Fruit fly (Drosophila melanogaster) whole organism, embryonic: ENCODE results near the gene kat80.

Source experiments
- BEAF-32 ChIP-seq: fragments of 200-800 bp; sonication (Bioruptor generic); optimal IDR thresholded peaks from 3 replicates; lab custom pipeline; 2017; ENCODE audit warnings: missing biosample characterization, missing genetic modification characterization, mild to moderate bottlenecking, moderate library complexity, missing genetic modification reagents
- CG10366 ChIP-seq: fragments of 200-800 bp; sonication (Bioruptor generic); IDR thresholded peaks from 2 replicates; pipeline ENCODE4 v1.3.6; 2022; ENCODE audit warnings: missing biosample characterization, missing genetic modification characterization
- CG10654 ChIP-seq: fragments of 200-800 bp; sonication (Bioruptor generic); optimal IDR thresholded peaks from 2 replicates; lab custom pipeline; 2016; ENCODE audit warnings: missing biosample characterization, missing genetic modification characterization
- CG11398 ChIP-seq: fragments of 200-800 bp; sonication (Bioruptor generic); optimal IDR thresholded peaks from 2 replicates; lab custom pipeline; 2016; ENCODE audit warnings: missing biosample characterization, missing genetic modification characterization
- CG11695 ChIP-seq: fragments of 200-800 bp; sonication (Bioruptor generic); IDR thresholded peaks from 3 replicates; pipeline ENCODE4 v1.3.6; 2022; ENCODE audit warnings: missing biosample characterization, missing genetic modification characterization
- CG13287 ChIP-seq: fragments of 200-800 bp; sonication (Bioruptor generic); IDR thresholded peaks from 2 replicates; pipeline ENCODE4 v1.3.6; 2022; ENCODE audit warnings: missing biosample characterization, missing genetic modification characterization; ENCODE audit not compliant: partially characterized antibody
- CG13775 ChIP-seq: fragments of 200-800 bp; sonication (Bioruptor generic); optimal IDR thresholded peaks from 3 replicates; lab custom pipeline; 2017; ENCODE audit warnings: missing biosample characterization, mild to moderate bottlenecking, missing genetic modification characterization
- CG14667 ChIP-seq: fragments of 200-800 bp; sonication (Bioruptor generic); IDR thresholded peaks from 2 replicates; pipeline ENCODE4 v1.3.6; 2022; ENCODE audit warnings: missing biosample characterization, missing genetic modification characterization
- CG15011 ChIP-seq: fragments of 200-800 bp; sonication (Bioruptor generic); optimal IDR thresholded peaks from 3 replicates; lab custom pipeline; 2018; ENCODE audit warnings: missing biosample characterization, mild to moderate bottlenecking, missing genetic modification characterization
- CG1792 ChIP-seq: fragments of 200-800 bp; sonication (Bioruptor generic); optimal IDR thresholded peaks from 2 replicates; lab custom pipeline; 2016; ENCODE audit warnings: missing biosample characterization, missing genetic modification characterization
- CG2712 ChIP-seq: fragments of 200-800 bp; optimal IDR thresholded peaks from 3 replicates; lab custom pipeline; 2019; ENCODE audit warnings: missing biosample characterization, mild to moderate bottlenecking, missing genetic modification characterization, moderate library complexity
- CG4328 ChIP-seq: fragments of 200-800 bp; sonication (Bioruptor generic); optimal IDR thresholded peaks from 3 replicates; lab custom pipeline; 2017; ENCODE audit warnings: missing biosample characterization, missing genetic modification reagents, missing genetic modification characterization
- CG4404 ChIP-seq: fragments of 200-800 bp; sonication (Bioruptor generic); IDR thresholded peaks from 2 replicates; pipeline ENCODE4 v1.3.6; 2022; ENCODE audit warnings: missing biosample characterization, missing genetic modification characterization
- CG6791 ChIP-seq: fragments of 200-800 bp; sonication (Bioruptor generic); IDR thresholded peaks from 3 replicates; pipeline ENCODE4 v1.3.6; 2022; ENCODE audit warnings: missing biosample characterization, missing genetic modification characterization; ENCODE audit not compliant: partially characterized antibody
- CG7357 ChIP-seq: fragments of 200-800 bp; sonication (Bioruptor generic); IDR thresholded peaks from 3 replicates; pipeline ENCODE4 v1.3.6; 2022; ENCODE audit warnings: missing biosample characterization, missing genetic modification characterization
- CG7372 ChIP-seq: fragments of 200-800 bp; sonication (Bioruptor generic); IDR thresholded peaks from 2 replicates; pipeline ENCODE4 v1.3.6; 2022; ENCODE audit warnings: missing biosample characterization, missing genetic modification characterization
- CG9437 ChIP-seq: fragments of 200-800 bp; sonication (Bioruptor generic); optimal IDR thresholded peaks from 2 replicates; lab custom pipeline; 2018; ENCODE audit warnings: missing biosample characterization, mild to moderate bottlenecking, missing genetic modification characterization
- Fer1 ChIP-seq: fragments of 200-800 bp; sonication (Bioruptor generic); optimal IDR thresholded peaks from 2 replicates; lab custom pipeline; 2017; ENCODE audit warnings: missing biosample characterization, mild to moderate bottlenecking, missing genetic modification characterization
- H2.0 ChIP-seq: fragments of 200-800 bp; sonication (Bioruptor generic); IDR thresholded peaks from 2 replicates; pipeline ENCODE4 v1.3.6; 2022; ENCODE audit warnings: missing biosample characterization, missing genetic modification characterization
- Hand ChIP-seq: fragments of 200-800 bp; sonication (Bioruptor generic); optimal IDR thresholded peaks from 2 replicates; lab custom pipeline; 2017; ENCODE audit warnings: mild to moderate bottlenecking, missing biosample characterization, missing genetic modification reagents, missing genetic modification characterization
- Hey ChIP-seq: fragments of 200-800 bp; sonication (Bioruptor generic); optimal IDR thresholded peaks from 3 replicates; lab custom pipeline; 2018; ENCODE audit warnings: missing biosample characterization, mild to moderate bottlenecking, missing genetic modification characterization
- Hr3 ChIP-seq: fragments of 200-800 bp; sonication (Bioruptor generic); optimal IDR thresholded peaks from 3 replicates; lab custom pipeline; 2016; ENCODE audit warnings: missing biosample characterization, missing genetic modification characterization
- NK7.1 ChIP-seq: fragments of 200-800 bp; sonication (Bioruptor generic); optimal IDR thresholded peaks from 3 replicates; lab custom pipeline; 2016; ENCODE audit warnings: missing biosample characterization, missing genetic modification characterization
- Scr ChIP-seq: fragments of 200-800 bp; sonication (Bioruptor generic); IDR thresholded peaks from 2 replicates; pipeline ENCODE4 v1.3.6; 2022; ENCODE audit warnings: missing biosample characterization, missing genetic modification characterization; ENCODE audit not compliant: partially characterized antibody
- YL-1 ChIP-seq: fragments of 200-800 bp; sonication (Bioruptor generic); optimal IDR thresholded peaks from 3 replicates; lab custom pipeline; 2017; ENCODE audit warnings: missing biosample characterization, mild to moderate bottlenecking, missing genetic modification characterization
- ac ChIP-seq: fragments of 200-800 bp; sonication (Bioruptor generic); optimal IDR thresholded peaks from 3 replicates; lab custom pipeline; 2017; ENCODE audit warnings: missing biosample characterization, mild to moderate bottlenecking, missing genetic modification characterization
- amos ChIP-seq: fragments of 200-800 bp; sonication (Bioruptor generic); IDR thresholded peaks from 2 replicates; pipeline ENCODE4 v1.3.6; 2022; ENCODE audit warnings: missing biosample characterization, missing genetic modification characterization; ENCODE audit not compliant: partially characterized antibody
- aop ChIP-seq: fragments of 200-800 bp; sonication (Bioruptor generic); IDR thresholded peaks from 2 replicates; pipeline ENCODE4 v1.3.6; 2022; ENCODE audit warnings: missing biosample characterization, missing genetic modification characterization
- bbx ChIP-seq: fragments of 200-800 bp; sonication (Bioruptor generic); IDR thresholded peaks from 2 replicates; pipeline ENCODE4 v1.3.6; 2022; ENCODE audit warnings: missing biosample characterization, missing genetic modification characterization; ENCODE audit not compliant: partially characterized antibody
- cg ChIP-seq: fragments of 200-800 bp; sonication (Bioruptor generic); optimal IDR thresholded peaks from 3 replicates; lab custom pipeline; 2019; ENCODE audit warnings: missing biosample characterization, mild to moderate bottlenecking, missing genetic modification characterization, moderate library complexity
- dati ChIP-seq: fragments of 200-800 bp; sonication (Bioruptor generic); IDR thresholded peaks from 2 replicates; pipeline ENCODE4 v1.3.6; 2022; ENCODE audit warnings: missing biosample characterization, missing genetic modification characterization
- dimm ChIP-seq: fragments of 200-800 bp; sonication (Bioruptor generic); IDR thresholded peaks from 2 replicates; pipeline ENCODE4 v1.3.6; 2022; ENCODE audit warnings: missing biosample characterization, missing genetic modification characterization
- en ChIP-seq: fragments of 200-800 bp; sonication (Bioruptor generic); optimal IDR thresholded peaks from 2 replicates; lab custom pipeline; 2016; ENCODE audit warnings: missing biosample characterization, missing genetic modification characterization
- exex ChIP-seq: fragments of 200-800 bp; sonication (Bioruptor generic); optimal IDR thresholded peaks from 4 replicates; lab custom pipeline; 2018; ENCODE audit warnings: missing biosample characterization, mild to moderate bottlenecking, missing genetic modification characterization, moderate library complexity
- grn ChIP-seq: fragments of 200-800 bp; sonication (Bioruptor generic); optimal IDR thresholded peaks from 3 replicates; lab custom pipeline; 2017; ENCODE audit warnings: missing biosample characterization, missing genetic modification characterization
- h ChIP-seq: fragments of >200 bp; optimal IDR thresholded peaks from 2 replicates; lab custom pipeline; 2017
- insv ChIP-seq, 2 experiments: fragments of 200-800 bp; sonication (Bioruptor generic); optimal IDR thresholded peaks; 3 replicates each; lab custom pipeline; 2016 to 2018; ENCODE audit warnings: missing biosample characterization in 2 of 2, missing genetic modification characterization in 2 of 2
- maf-S ChIP-seq: fragments of 200-800 bp; sonication (Bioruptor generic); optimal IDR thresholded peaks from 2 replicates; lab custom pipeline; 2016; ENCODE audit warnings: missing biosample characterization, missing genetic modification characterization
- peb ChIP-seq: fragments of 200-800 bp; sonication (Bioruptor generic); IDR thresholded peaks from 2 replicates; pipeline ENCODE4 v1.3.6; 2022; ENCODE audit warnings: missing biosample characterization, missing genetic modification characterization
- salm ChIP-seq: fragments of 200-800 bp; sonication (Bioruptor generic); optimal IDR thresholded peaks from 2 replicates; lab custom pipeline; 2018; ENCODE audit warnings: missing biosample characterization, mild to moderate bottlenecking, missing genetic modification characterization
- sc ChIP-seq, 3 experiments: fragments of >200 bp in 2 of 3; fragments of 200-800 bp in 1 of 3; sonication (Bioruptor generic) in 1 of 3; optimal IDR thresholded peaks; 2 replicates in 2 of 3; 3 replicates in 1 of 3; lab custom pipeline; 2017; ENCODE audit warnings: mild to moderate bottlenecking in 1 of 3, missing biosample characterization in 1 of 3, missing genetic modification characterization in 1 of 3, missing genetic modification reagents in 1 of 3
- schlank ChIP-seq: fragments of 200-800 bp; sonication (Bioruptor generic); optimal IDR thresholded peaks from 2 replicates; lab custom pipeline; 2018; ENCODE audit warnings: missing biosample characterization, mild to moderate bottlenecking, missing genetic modification characterization
- sd ChIP-seq: fragments of 200-800 bp; sonication (Bioruptor generic); optimal IDR thresholded peaks from 3 replicates; lab custom pipeline; 2018; ENCODE audit warnings: missing biosample characterization, mild to moderate bottlenecking, missing genetic modification characterization, moderate library complexity
- shn ChIP-seq: fragments of 200-800 bp; sonication (Bioruptor generic); optimal IDR thresholded peaks from 3 replicates; lab custom pipeline; 2016; ENCODE audit warnings: missing biosample characterization, missing genetic modification characterization

kat80 gene

DNA sequence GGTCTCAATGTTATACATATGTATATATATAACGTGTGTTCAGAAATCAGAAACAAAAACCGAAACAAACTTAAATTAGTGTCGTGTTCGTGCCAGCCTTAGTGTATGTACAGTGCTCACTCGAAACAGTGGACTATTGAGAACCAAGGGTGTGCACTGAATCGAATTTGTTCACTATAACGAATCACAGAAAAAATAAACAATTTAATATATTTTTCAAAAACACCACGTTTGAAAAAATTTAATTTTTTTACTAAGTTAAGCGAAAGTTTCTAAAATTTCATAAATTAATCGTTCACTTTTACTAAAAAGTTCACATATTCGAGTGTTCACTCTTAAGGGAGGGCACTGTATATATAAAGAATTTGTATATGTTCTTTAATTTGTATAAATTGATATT lies 9.2 kb upstream of the kat80 start (continued):
- TF ChIP-seq Scr (GFP tag; lab: Robert Waterston, UW): no peak
- no peak for TF ChIP-seq peb
- peak; percentile 50 for TF ChIP-seq CG2712 (tag; lab: Kevin White, UChicago)
- no peak for TF ChIP-seq NK7.1 (GFP tag; lab: Kevin White, UChicago)
- TF ChIP-seq sd: no peak
- TF ChIP-seq grn (GFP tag; lab: Kevin White, UChicago): no peak
- TF ChIP-seq CG14667: no peak
- no peak for TF ChIP-seq CG13775 (GFP tag; lab: Kevin White, UChicago)
- TF ChIP-seq Hand: no peak
- no peak for TF ChIP-seq CG6791
- TF ChIP-seq CG13287: no peak
- peak; percentile 47 for TF ChIP-seq Fer1 (GFP tag; lab: Kevin White, UChicago)
- no peak for TF ChIP-seq insv (GFP tag; optimal IDR thresholded peaks at IDR 0.05; lab: Kevin White, UChicago)
- TF ChIP-seq exex (tag; lab: Kevin White, UChicago): no peak
- no peak for TF ChIP-seq Hr3 (GFP tag; lab: Kevin White, UChicago)
- TF ChIP-seq salm (tag; lab: Kevin White, UChicago): no peak
- no peak for TF ChIP-seq CG11398 (GFP tag; lab: Kevin White, UChicago)
- TF ChIP-seq CG4404 (GFP tag; lab: Robert Waterston, UW): no peak
- no peak for TF ChIP-seq CG7372
- peak; percentile 14; the same call in 1 of the 2 replicates for TF ChIP-seq CG10366 (GFP tag; lab: Robert Waterston, UW)
- TF ChIP-seq sc (optimal IDR thresholded peaks at IDR 0.05; lab: Kevin White, UChicago): no peak
- no peak for TF ChIP-seq sc (GFP tag; optimal IDR thresholded peaks at IDR 0.05; lab: Kevin White, UChicago)
- TF ChIP-seq CG10654 (GFP tag; lab: Kevin White, UChicago): no peak
- no peak for TF ChIP-seq dati
- no peak for TF ChIP-seq amos
- no peak for TF ChIP-seq H2.0 (GFP tag; lab: Robert Waterston, UW)
- no peak for TF ChIP-seq bbx (GFP tag; lab: Robert Waterston, UW)
- no peak for TF ChIP-seq Hey (tag; lab: Kevin White, UChicago)
- no peak for TF ChIP-seq aop (GFP tag; lab: Robert Waterston, UW)
- no peak for TF ChIP-seq BEAF-32 (GFP tag; lab: Kevin White, UChicago)
- no peak for TF ChIP-seq CG9437
- TF ChIP-seq maf-S: no peak
- TF ChIP-seq cg (GFP tag; lab: Kevin White, UChicago): no peak
- no peak for TF ChIP-seq CG1792 (GFP tag; lab: Kevin White, UChicago)
- TF ChIP-seq ac (GFP tag; lab: Kevin White, UChicago): no peak
- TF ChIP-seq CG11695 (GFP tag; lab: Robert Waterston, UW): no peak
- no peak for TF ChIP-seq dimm (GFP tag; lab: Robert Waterston, UW)
- TF ChIP-seq YL-1 (GFP tag; lab: Kevin White, UChicago): no peak
- no peak for TF ChIP-seq CG7357 (GFP tag; lab: Robert Waterston, UW)
- TF ChIP-seq CG15011 (GFP tag; lab: Kevin White, UChicago): no peak
- no peak for TF ChIP-seq shn
- no peak for TF ChIP-seq CG4328
- no peak for TF ChIP-seq schlank (tag; lab: Kevin White, UChicago)
- TF ChIP-seq h: no peak
- TF ChIP-seq en (GFP tag; lab: Kevin White, UChicago): no peak
